Fruit fly (Drosophila melanogaster) whole organism, prepupa: ENCODE results near the gene TfIIA-S.
A peak's percentile ranks its signal among the peaks of the same experiment; 100 is the strongest.

Experiments
- CG10631 ChIP-seq: fragments of 200-800 bp; sonication (Bioruptor generic); optimal IDR thresholded peaks from 2 replicates; lab custom pipeline; 2016; ENCODE audit warnings: missing biosample characterization, missing genetic modification characterization
- CG10669 ChIP-seq: fragments of 200-800 bp; sonication (Bioruptor generic); optimal IDR thresholded peaks from 3 replicates; lab custom pipeline; 2018; ENCODE audit warnings: missing biosample characterization, mild to moderate bottlenecking, missing genetic modification characterization, moderate library complexity
- CG11294 ChIP-seq: fragments of 200-800 bp; sonication (Bioruptor generic); IDR thresholded peaks from 2 replicates; pipeline ENCODE4 v1.3.6; 2022; ENCODE audit warnings: missing biosample characterization, missing genetic modification characterization
- CG11762 ChIP-seq: fragments of 200-800 bp; sonication (Bioruptor generic); optimal IDR thresholded peaks from 3 replicates; lab custom pipeline; 2016; ENCODE audit warnings: missing biosample characterization, missing genetic modification characterization; ENCODE audit not compliant: insufficient read depth
- CG11902 ChIP-seq: fragments of 200-800 bp; sonication (Bioruptor generic); optimal IDR thresholded peaks from 3 replicates; lab custom pipeline; 2016; ENCODE audit warnings: missing biosample characterization, missing genetic modification characterization
- CG15336 ChIP-seq: fragments of 200-800 bp; sonication (Bioruptor generic); IDR thresholded peaks from 2 replicates; pipeline ENCODE4 v1.3.6; 2022; ENCODE audit warnings: missing biosample characterization, missing genetic modification characterization
- CG16779 ChIP-seq: fragments of 200-800 bp; sonication (Bioruptor generic); optimal IDR thresholded peaks from 3 replicates; lab custom pipeline; 2017; ENCODE audit warnings: missing biosample characterization, mild to moderate bottlenecking, missing genetic modification characterization
- CG3032 ChIP-seq: fragments of 200-800 bp; optimal IDR thresholded peaks from 2 replicates; lab custom pipeline; 2019; ENCODE audit warnings: missing biosample characterization, mild to moderate bottlenecking, missing genetic modification characterization, moderate library complexity
- CG31627 ChIP-seq: fragments of 200-800 bp; sonication (Bioruptor generic); optimal IDR thresholded peaks from 3 replicates; lab custom pipeline; 2016; ENCODE audit warnings: missing biosample characterization, missing genetic modification characterization
- CG32006 ChIP-seq: fragments of 200-800 bp; sonication (Bioruptor generic); optimal IDR thresholded peaks from 3 replicates; lab custom pipeline; 2017; ENCODE audit warnings: missing biosample characterization, mild to moderate bottlenecking, missing genetic modification characterization
- CG3919 ChIP-seq: fragments of 200-800 bp; sonication (Bioruptor generic); optimal IDR thresholded peaks from 3 replicates; lab custom pipeline; 2016; ENCODE audit warnings: missing biosample characterization, missing genetic modification characterization
- CG4318 ChIP-seq: fragments of 200-800 bp; sonication (Bioruptor generic); optimal IDR thresholded peaks from 3 replicates; lab custom pipeline; 2017; ENCODE audit warnings: missing biosample characterization, mild to moderate bottlenecking, missing genetic modification characterization
- CG6163 ChIP-seq: fragments of 200-800 bp; sonication (Bioruptor generic); IDR thresholded peaks from 3 replicates; pipeline ENCODE4 v1.3.6; 2022; ENCODE audit warnings: missing biosample characterization, missing genetic modification characterization
- CG6276 ChIP-seq: fragments of 200-800 bp; sonication (Bioruptor generic); optimal IDR thresholded peaks from 2 replicates; lab custom pipeline; 2017; ENCODE audit warnings: missing biosample characterization, mild to moderate bottlenecking, missing genetic modification characterization
- CG6792 ChIP-seq: fragments of 200-800 bp; sonication (Bioruptor generic); optimal IDR thresholded peaks from 3 replicates; lab custom pipeline; 2016; ENCODE audit warnings: missing biosample characterization, missing genetic modification characterization
- CG6854 ChIP-seq: fragments of 200-800 bp; sonication (Bioruptor generic); optimal IDR thresholded peaks from 2 replicates; lab custom pipeline; 2017; ENCODE audit warnings: missing biosample characterization, mild to moderate bottlenecking, missing genetic modification characterization
- CG8119 ChIP-seq: fragments of 200-800 bp; sonication (Bioruptor generic); IDR thresholded peaks from 3 replicates; pipeline ENCODE4 v1.3.6; 2022; ENCODE audit warnings: missing biosample characterization, missing genetic modification characterization
- CG8319 ChIP-seq: fragments of 200-800 bp; sonication (Bioruptor generic); optimal IDR thresholded peaks from 3 replicates; lab custom pipeline; 2016; ENCODE audit warnings: missing biosample characterization, missing genetic modification characterization
- CG8632 ChIP-seq: fragments of 200-800 bp; sonication (Bioruptor generic); optimal IDR thresholded peaks from 3 replicates; lab custom pipeline; 2016; ENCODE audit warnings: missing biosample characterization, missing genetic modification characterization
- CG9139 ChIP-seq: fragments of 200-800 bp; sonication (Bioruptor generic); optimal IDR thresholded peaks from 3 replicates; lab custom pipeline; 2017; ENCODE audit warnings: missing biosample characterization, mild to moderate bottlenecking, missing genetic modification characterization
- Eip78C ChIP-seq: fragments of 200-800 bp; sonication (Bioruptor generic); peaks from one replicate; lab custom pipeline; 2016; ENCODE audit warnings: missing biosample characterization, missing genetic modification characterization
- Eip93F ChIP-seq: fragments of 200-800 bp; sonication (Bioruptor generic); optimal IDR thresholded peaks from 2 replicates; lab custom pipeline; 2016; ENCODE audit warnings: missing biosample characterization, mild to moderate bottlenecking, missing genetic modification characterization
- Gug ChIP-seq: fragments of 200-800 bp; sonication (Bioruptor generic); IDR thresholded peaks from 2 replicates; pipeline ENCODE4 v1.3.6; 2022; ENCODE audit warnings: missing biosample characterization, missing genetic modification characterization
- Met ChIP-seq: fragments of 200-800 bp; sonication (Bioruptor generic); optimal IDR thresholded peaks from 3 replicates; lab custom pipeline; 2016; ENCODE audit warnings: missing biosample characterization, missing genetic modification characterization
- Smox ChIP-seq: fragments of 200-800 bp; sonication (Bioruptor generic); optimal IDR thresholded peaks from 3 replicates; lab custom pipeline; 2016; ENCODE audit warnings: missing biosample characterization, missing genetic modification characterization
- Sox102F ChIP-seq: fragments of 200-800 bp; sonication (Bioruptor generic); optimal IDR thresholded peaks from 2 replicates; lab custom pipeline; 2016; ENCODE audit warnings: missing biosample characterization, mild to moderate bottlenecking, missing genetic modification characterization
- Sox14 ChIP-seq: fragments of 200-800 bp; sonication (Bioruptor generic); optimal IDR thresholded peaks from 3 replicates; lab custom pipeline; 2016; ENCODE audit warnings: missing biosample characterization, missing genetic modification characterization
- acj6 ChIP-seq: fragments of 200-800 bp; sonication (Bioruptor generic); optimal IDR thresholded peaks from 3 replicates; lab custom pipeline; 2016; ENCODE audit warnings: missing biosample characterization, missing genetic modification characterization
- cyc ChIP-seq: fragments of 200-800 bp; sonication (Bioruptor generic); optimal IDR thresholded peaks from 3 replicates; lab custom pipeline; 2016; ENCODE audit warnings: missing biosample characterization, missing genetic modification characterization
- dac ChIP-seq: fragments of 200-800 bp; sonication (Bioruptor generic); optimal IDR thresholded peaks from 2 replicates; lab custom pipeline; 2017; ENCODE audit warnings: missing biosample characterization, mild to moderate bottlenecking, missing genetic modification characterization
- dsx ChIP-seq: fragments of 200-800 bp; optimal IDR thresholded peaks from 3 replicates; lab custom pipeline; 2019; ENCODE audit warnings: missing biosample characterization, mild to moderate bottlenecking, missing genetic modification characterization, moderate library complexity; ENCODE audit not compliant: poor library complexity, severe bottlenecking
- esn ChIP-seq: fragments of 200-800 bp; sonication (Bioruptor generic); optimal IDR thresholded peaks from 2 replicates; lab custom pipeline; 2016; ENCODE audit warnings: missing biosample characterization, mild to moderate bottlenecking, missing genetic modification characterization, moderate library complexity
- fkh ChIP-seq: fragments of 200-800 bp; sonication (Bioruptor generic); optimal IDR thresholded peaks from 3 replicates; lab custom pipeline; 2017; ENCODE audit warnings: missing biosample characterization, mild to moderate bottlenecking, missing genetic modification characterization, moderate library complexity
- lz ChIP-seq: fragments of 200-800 bp; sonication (Bioruptor generic); optimal IDR thresholded peaks from 3 replicates; lab custom pipeline; 2016; ENCODE audit warnings: missing biosample characterization, missing genetic modification characterization
- net ChIP-seq: fragments of 200-800 bp; sonication (Bioruptor generic); optimal IDR thresholded peaks from 3 replicates; lab custom pipeline; 2016; ENCODE audit warnings: missing biosample characterization, missing genetic modification characterization
- pdm3 ChIP-seq: fragments of 200-800 bp; sonication (Bioruptor generic); optimal IDR thresholded peaks from 3 replicates; lab custom pipeline; 2016; ENCODE audit warnings: missing biosample characterization, missing genetic modification characterization
- salr ChIP-seq, 2 experiments: fragments of 200-800 bp; sonication (Bioruptor generic); optimal IDR thresholded peaks; 3 replicates each; lab custom pipeline; 2016 to 2018; ENCODE audit warnings: missing biosample characterization in 2 of 2, missing genetic modification characterization in 2 of 2, mild to moderate bottlenecking in 1 of 2
- ss ChIP-seq, 2 experiments: fragments of 200-800 bp; sonication (Bioruptor generic); optimal IDR thresholded peaks; 2 replicates in 1 of 2; 3 replicates in 1 of 2; lab custom pipeline; 2017 to 2018; ENCODE audit warnings: mild to moderate bottlenecking in 2 of 2, missing biosample characterization in 2 of 2, missing genetic modification characterization in 2 of 2, moderate library complexity in 1 of 2
- svp ChIP-seq: fragments of 200-800 bp; sonication (Bioruptor generic); peaks from one replicate; lab custom pipeline; 2016; ENCODE audit warnings: missing biosample characterization, missing genetic modification characterization

TfIIA-S gene

DNA sequence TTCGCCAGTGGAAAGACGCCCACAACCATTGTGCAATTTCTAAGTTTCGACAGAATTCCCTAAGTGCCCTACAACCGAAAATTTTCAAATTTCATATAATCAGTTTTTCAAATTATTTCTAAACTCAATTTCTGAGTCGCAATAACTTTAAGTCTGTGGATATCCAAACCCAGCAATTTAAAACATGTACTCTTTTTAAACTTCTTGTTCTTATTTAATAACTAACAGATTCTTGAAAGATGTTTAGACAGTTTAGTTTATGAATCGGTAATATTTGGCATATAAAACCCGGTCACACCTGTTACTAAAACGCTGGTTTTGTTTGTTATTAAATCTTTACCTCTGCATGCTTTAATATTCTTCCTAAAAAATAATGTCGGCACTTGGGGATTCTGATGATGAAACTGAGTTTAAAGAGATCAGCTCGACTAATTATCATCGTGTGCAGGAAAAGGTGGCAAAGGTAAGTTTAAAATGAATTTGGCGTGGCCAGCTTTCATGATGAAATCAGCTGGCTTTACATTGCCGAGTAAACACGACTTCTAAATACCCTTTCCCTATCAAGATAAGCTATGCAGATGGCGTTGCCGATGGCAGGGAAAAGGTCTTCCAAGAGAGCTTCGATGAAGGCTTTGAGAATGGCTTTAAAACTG, 38.2 kb upstream of the TfIIA-S start, which contains the start of the genes CG43998, CG43999 and CG31142:
Gene CG43998 (minus strand): TSS at position 51 of the 653 bp plus-strand sequence.
Gene CG43999 (minus strand): TSS at position 51 of the 653 bp plus-strand sequence.
Gene CG31142 (plus strand): TSS at position 294 of the 653 bp plus-strand sequence.
- TF ChIP-seq CG3919 (GFP tag; lab: Kevin White, UChicago) (no peak), acj6 (GFP tag; lab: Kevin White, UChicago) (no peak), Met (no peak), CG6276 (no peak), Eip93F (no peak), CG10669 (GFP tag; lab: Kevin White, UChicago) (no peak), salr (GFP tag; optimal IDR thresholded peaks at IDR 0.05; lab: Kevin White, UChicago) (no peak), CG15336 (GFP tag; lab: Robert Waterston, UW) (no peak), CG11762 (GFP tag; lab: Kevin White, UChicago) (no peak), CG8119 (GFP tag; lab: Robert Waterston, UW) (no peak), ss (GFP tag; optimal IDR thresholded peaks at IDR 0.05; lab: Kevin White, UChicago) (no peak), CG16779 (tag; lab: Kevin White, UChicago) (no peak), Sox14 (peak; percentile 23), CG11294 (no peak), Eip78C (GFP tag; lab: Kevin White, UChicago) (peak; percentile 61), Sox102F (GFP tag; lab: Kevin White, UChicago) (no peak), cyc (GFP tag; lab: Kevin White, UChicago) (no peak), CG6854 (GFP tag; lab: Kevin White, UChicago) (no peak), CG8632 (GFP tag; lab: Kevin White, UChicago) (no peak), CG10631 (GFP tag; lab: Kevin White, UChicago) (no peak), CG31627 (GFP tag; lab: Kevin White, UChicago) (no peak), esn (GFP tag; lab: Kevin White, UChicago) (peak; percentile 38), fkh (GFP tag; lab: Kevin White, UChicago) (peak; percentile 63), CG3032 (tag; lab: Kevin White, UChicago) (no peak), dsx (GFP tag; lab: Kevin White, UChicago) (no peak), CG6163 (GFP tag; lab: Robert Waterston, UW) (no peak)

DNA sequence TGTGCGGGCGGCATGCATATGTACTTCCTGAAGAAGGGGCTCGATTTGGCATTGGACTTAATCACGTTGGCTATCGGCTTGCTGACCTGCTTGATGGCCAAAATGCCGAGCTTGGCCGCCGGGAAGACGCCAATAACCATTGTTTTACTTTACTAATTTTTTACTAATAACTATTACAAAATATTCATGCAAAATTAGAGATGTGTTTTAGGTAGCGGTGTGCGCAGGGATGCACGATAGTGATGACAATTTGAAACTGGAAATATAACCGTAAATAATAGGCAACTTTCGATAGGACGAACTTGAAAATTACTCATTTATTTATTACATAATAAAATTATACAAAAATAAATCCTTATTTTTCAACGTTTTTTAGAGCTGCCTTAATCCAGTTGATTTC, 36.6 kb upstream of the TfIIA-S start, which contains the start of gene CG13601:
Gene CG13601 (minus strand): TSS at position 206 of the 400 bp plus-strand sequence.
- TF ChIP-seq Sox14 (peak; percentile 20), CG4318 (GFP tag; lab: Kevin White, UChicago) (no peak), dsx (GFP tag; lab: Kevin White, UChicago) (peak; percentile 55), lz (peak; percentile 31), CG6792 (GFP tag; lab: Kevin White, UChicago) (no peak), Eip78C (GFP tag; lab: Kevin White, UChicago) (peak; percentile 65), CG15336 (GFP tag; lab: Robert Waterston, UW) (no peak), CG8319 (GFP tag; lab: Kevin White, UChicago) (no peak), dac (GFP tag; lab: Kevin White, UChicago) (no peak), esn (GFP tag; lab: Kevin White, UChicago) (peak; percentile 42)

DNA sequence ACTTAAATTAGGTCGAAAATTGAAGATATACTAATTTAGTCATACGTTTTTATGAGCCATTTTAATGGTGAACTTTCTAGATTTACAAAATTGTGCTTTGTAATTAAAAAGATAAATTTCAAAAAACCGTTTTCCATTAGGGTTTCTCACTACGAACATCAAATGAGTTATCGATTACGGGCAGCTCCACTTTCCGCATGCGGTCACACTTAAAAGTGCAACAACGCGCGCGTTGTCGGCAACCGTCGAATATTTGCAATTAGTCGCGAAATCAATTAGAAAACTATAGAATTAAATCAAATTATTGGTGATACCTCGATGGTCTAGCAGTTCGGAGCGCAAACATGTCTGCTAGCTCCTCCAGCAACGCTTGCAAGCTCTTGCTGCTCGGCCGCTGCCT, 33.3 kb upstream of the TfIIA-S start, which contains the start of gene Ndc1:
Gene Ndc1 (plus strand): TSS at position 200 of the 400 bp plus-strand sequence.
- TF ChIP-seq lz (no peak), CG11902 (GFP tag; lab: Kevin White, UChicago) (no peak), pdm3 (GFP tag; lab: Kevin White, UChicago) (no peak), acj6 (GFP tag; lab: Kevin White, UChicago) (no peak), Gug (GFP tag; lab: Robert Waterston, UW) (no peak), ss (GFP tag; optimal IDR thresholded peaks at IDR 0.05; lab: Kevin White, UChicago) (no peak), CG9139 (GFP tag; lab: Kevin White, UChicago) (no peak), CG32006 (GFP tag; lab: Kevin White, UChicago) (no peak), svp (GFP tag; lab: Kevin White, UChicago) (no peak), net (GFP tag; lab: Kevin White, UChicago) (no peak), Smox (GFP tag; lab: Kevin White, UChicago) (no peak), CG3032 (tag; lab: Kevin White, UChicago) (no peak), esn (GFP tag; lab: Kevin White, UChicago) (no peak), CG15336 (GFP tag; lab: Robert Waterston, UW) (no peak)
